Fruit fly (Drosophila melanogaster) whole organism, wandering third instar larva: ENCODE results near the gene Abp1.

Source experiments
- Abd-B ChIP-seq: fragments of >200 bp; optimal IDR thresholded peaks from 2 replicates; lab custom pipeline; 2017; ENCODE audit warnings: missing biosample characterization, missing genetic modification characterization
- CG32264 ChIP-seq: fragments of 200-800 bp; sonication (Bioruptor generic); optimal IDR thresholded peaks from 2 replicates; lab custom pipeline; 2016; ENCODE audit warnings: missing biosample characterization, missing genetic modification characterization
- CG9705 ChIP-seq: fragments of 200-800 bp; sonication (Bioruptor generic); optimal IDR thresholded peaks from 2 replicates; lab custom pipeline; 2018; ENCODE audit warnings: missing biosample characterization, mild to moderate bottlenecking, missing genetic modification characterization
- CrebA ChIP-seq: fragments of 200-800 bp; sonication (Bioruptor generic); optimal IDR thresholded peaks from 2 replicates; lab custom pipeline; 2016; ENCODE audit warnings: missing biosample characterization, mild to moderate bottlenecking, missing genetic modification characterization, borderline replicate concordance
- Dfd ChIP-seq: fragments of >200 bp; optimal IDR thresholded peaks from 2 replicates; lab custom pipeline; 2017; ENCODE audit warnings: missing biosample characterization, missing genetic modification characterization
- Dif ChIP-seq: fragments of 200-275, 200-300 bp; sonication (Bioruptor generic); optimal IDR thresholded peaks from 2 replicates; lab custom pipeline; 2018; ENCODE audit warnings: missing biosample characterization, missing genetic modification characterization; ENCODE audit not compliant: partially characterized antibody
- GATAd ChIP-seq: sonication (Bioruptor generic); optimal IDR thresholded peaks from 2 replicates; lab custom pipeline; 2016; ENCODE audit warnings: missing biosample characterization, missing genetic modification characterization
- HLH106 ChIP-seq: fragments of 200-800 bp; optimal IDR thresholded peaks from 3 replicates; lab custom pipeline; 2019; ENCODE audit warnings: missing biosample characterization, mild to moderate bottlenecking, missing genetic modification characterization, moderate library complexity
- Hnf4 ChIP-seq: fragments of 200-800 bp; sonication (Bioruptor generic); optimal IDR thresholded peaks from 2 replicates; lab custom pipeline; 2016; ENCODE audit warnings: missing biosample characterization, mild to moderate bottlenecking, missing genetic modification characterization
- Hr78 ChIP-seq: fragments of >200 bp; optimal IDR thresholded peaks from 2 replicates; lab custom pipeline; 2017; ENCODE audit warnings: missing biosample characterization, missing genetic modification characterization
- Hr83 ChIP-seq: fragments of 200-300 bp; sonication (Bioruptor generic); optimal IDR thresholded peaks from 2 replicates; lab custom pipeline; 2016; ENCODE audit warnings: missing biosample characterization, mild to moderate bottlenecking, missing genetic modification characterization, moderate library complexity; ENCODE audit not compliant: poor library complexity, severe bottlenecking
- Jra ChIP-seq: sonication (Bioruptor generic); optimal IDR thresholded peaks from 2 replicates; lab custom pipeline; 2016; ENCODE audit warnings: missing biosample characterization, missing genetic modification characterization
- Mio ChIP-seq: sonication (Bioruptor generic); optimal IDR thresholded peaks from 2 replicates; lab custom pipeline; 2016; ENCODE audit warnings: missing biosample characterization, missing genetic modification characterization
- Myc ChIP-seq: fragments of >200 bp; optimal IDR thresholded peaks from 2 replicates; lab custom pipeline; 2017
- N ChIP-seq: fragments of >200 bp; optimal IDR thresholded peaks from 2 replicates; lab custom pipeline; 2018; ENCODE audit warnings: missing biosample characterization, missing external identifiers, missing genetic modification characterization
- OdsH ChIP-seq: fragments of 200-800 bp; sonication (Bioruptor generic); optimal IDR thresholded peaks from 2 replicates; lab custom pipeline; 2016; ENCODE audit warnings: missing biosample characterization, mild to moderate bottlenecking, missing genetic modification characterization
- Rel ChIP-seq, 2 experiments: fragments of 200-800 bp; sonication (Bioruptor generic) in 1 of 2; optimal IDR thresholded peaks; 2 replicates in 1 of 2; 3 replicates in 1 of 2; lab custom pipeline; 2016 to 2019; ENCODE audit warnings: mild to moderate bottlenecking in 2 of 2, missing biosample characterization in 2 of 2, missing genetic modification characterization in 2 of 2, moderate library complexity in 1 of 2
- Sp1 ChIP-seq: fragments of 200-800 bp; sonication (Bioruptor generic); optimal IDR thresholded peaks from 3 replicates; lab custom pipeline; 2019; ENCODE audit warnings: missing biosample characterization, mild to moderate bottlenecking, missing genetic modification characterization, moderate library complexity
- Vsx2 ChIP-seq: fragments of 200-300, 225-300 bp; sonication (Bioruptor generic); optimal IDR thresholded peaks from 2 replicates; lab custom pipeline; 2018; ENCODE audit warnings: missing biosample characterization, missing genetic modification characterization; ENCODE audit not compliant: partially characterized antibody
- br ChIP-seq: fragments of 200-800 bp; sonication (Bioruptor generic); optimal IDR thresholded peaks from 2 replicates; lab custom pipeline; 2016; ENCODE audit warnings: missing biosample characterization, missing genetic modification characterization
- brk ChIP-seq: fragments of 200-800 bp; sonication (Bioruptor generic); optimal IDR thresholded peaks from 2 replicates; lab custom pipeline; 2016; ENCODE audit warnings: missing biosample characterization, mild to moderate bottlenecking, missing genetic modification characterization
- dl ChIP-seq, 2 experiments: fragments of 175-275, 200-275 bp in 1 of 2; fragments of 200-275 bp in 1 of 2; sonication (Bioruptor generic); optimal IDR thresholded peaks; lab custom pipeline; 2018; ENCODE audit warnings: mild to moderate bottlenecking in 2 of 2, missing biosample characterization in 2 of 2, missing genetic modification characterization in 2 of 2, moderate library complexity in 2 of 2; ENCODE audit not compliant: partially characterized antibody in 2 of 2, insufficient read depth in 1 of 2
- dmrt93B ChIP-seq: fragments of 200-800 bp; sonication (Bioruptor generic); optimal IDR thresholded peaks from 2 replicates; lab custom pipeline; 2018; ENCODE audit warnings: missing biosample characterization, mild to moderate bottlenecking, missing genetic modification characterization
- dsf ChIP-seq: sonication (Bioruptor generic); optimal IDR thresholded peaks from 2 replicates; lab custom pipeline; 2016; ENCODE audit warnings: missing biosample characterization, missing genetic modification characterization, borderline replicate concordance
- ey ChIP-seq: fragments of 200-800 bp; sonication (Bioruptor generic); optimal IDR thresholded peaks from 2 replicates; lab custom pipeline; 2016; ENCODE audit warnings: missing biosample characterization, missing genetic modification characterization
- foxo ChIP-seq, 2 experiments: fragments of 200-800 bp; sonication (Bioruptor generic); optimal IDR thresholded peaks; 2 replicates in 1 of 2; 3 replicates in 1 of 2; lab custom pipeline; 2016 to 2017; ENCODE audit warnings: missing biosample characterization in 2 of 2, missing genetic modification characterization in 2 of 2
- fru ChIP-seq: fragments of 200-800 bp; sonication (Bioruptor generic); optimal IDR thresholded peaks from 3 replicates; lab custom pipeline; 2016; ENCODE audit warnings: missing biosample characterization, mild to moderate bottlenecking, missing genetic modification characterization
- h ChIP-seq: fragments of 200-800 bp; sonication (Bioruptor generic); optimal IDR thresholded peaks from 3 replicates; lab custom pipeline; 2016; ENCODE audit warnings: missing biosample characterization, mild to moderate bottlenecking, missing genetic modification characterization
- jim ChIP-seq: fragments of 175-275, 200-325 bp; sonication (Bioruptor generic); optimal IDR thresholded peaks from 2 replicates; lab custom pipeline; 2016; ENCODE audit warnings: missing biosample characterization, mild to moderate bottlenecking, missing genetic modification characterization
- pan ChIP-seq: fragments of >200 bp; optimal IDR thresholded peaks from 2 replicates; lab custom pipeline; 2017
- psq ChIP-seq: fragments of 200-800 bp; sonication (Bioruptor generic); optimal IDR thresholded peaks from 3 replicates; lab custom pipeline; 2017; ENCODE audit warnings: missing biosample characterization, mild to moderate bottlenecking, missing genetic modification characterization, moderate library complexity
- rgr ChIP-seq: fragments of 200-800 bp; sonication (Bioruptor generic); optimal IDR thresholded peaks from 3 replicates; lab custom pipeline; 2016; ENCODE audit warnings: missing biosample characterization, mild to moderate bottlenecking, missing genetic modification characterization
- sage ChIP-seq: fragments of 200-800 bp; sonication (Bioruptor generic); optimal IDR thresholded peaks from 2 replicates; lab custom pipeline; 2016; ENCODE audit warnings: missing biosample characterization, mild to moderate bottlenecking, missing genetic modification characterization
- sv ChIP-seq: fragments of 200-800 bp; sonication (Bioruptor generic); optimal IDR thresholded peaks from 3 replicates; lab custom pipeline; 2016; ENCODE audit warnings: missing biosample characterization, missing genetic modification characterization
- usp ChIP-seq: fragments of >200 bp; optimal IDR thresholded peaks from 2 replicates; lab custom pipeline; 2017; ENCODE audit warnings: missing biosample characterization, missing genetic modification characterization
- woc ChIP-seq: sonication (Bioruptor generic); optimal IDR thresholded peaks from 2 replicates; lab custom pipeline; 2016; ENCODE audit warnings: missing biosample characterization, mild to moderate bottlenecking, missing genetic modification characterization

Gene Abp1

DNA sequence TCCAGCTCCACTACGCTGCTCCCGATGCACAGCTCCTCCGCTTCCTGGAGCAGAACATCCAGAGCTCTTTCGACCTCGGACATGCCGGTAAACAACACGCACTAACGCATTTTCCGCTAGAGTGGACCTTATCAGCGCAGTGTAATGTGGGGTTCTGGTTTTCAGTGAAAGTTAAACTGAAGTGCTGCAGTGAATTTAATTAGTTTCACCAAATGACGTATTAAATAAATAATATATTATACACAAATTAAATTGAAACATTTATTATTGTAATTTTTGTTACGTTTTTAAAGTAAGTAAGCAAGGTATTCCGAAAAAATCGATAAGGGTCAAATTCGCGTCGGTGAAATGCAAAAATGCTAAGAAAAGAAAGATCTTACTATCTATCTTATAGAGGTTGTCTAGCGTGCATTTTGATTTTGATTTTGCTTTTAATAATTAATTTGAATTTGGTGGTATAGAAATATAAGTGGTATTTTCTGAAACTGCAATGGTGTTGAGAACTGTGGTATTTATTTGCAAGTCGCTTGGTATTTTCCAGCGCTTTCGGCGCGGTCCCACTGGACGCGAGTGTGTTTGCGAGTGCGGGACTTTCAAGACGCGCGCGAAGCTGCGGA, 35.8 kb downstream of the Abp1 start, which contains the start of the genes JMJD7 and CG10738 (continued):
- TF ChIP-seq Sp1 (GFP tag; lab: Kevin White, UChicago) (peak; percentile 25), Jra (GFP tag; lab: Kevin White, UChicago) (no peak), Abd-B (no peak), Hr78 (GFP tag; lab: Kevin White, UChicago) (no peak), br (GFP tag; lab: Kevin White, UChicago) (peak; percentile 14), Mio (GFP tag; lab: Kevin White, UChicago) (no peak), pan (lab: Kevin White, UChicago) (no peak)

DNA sequence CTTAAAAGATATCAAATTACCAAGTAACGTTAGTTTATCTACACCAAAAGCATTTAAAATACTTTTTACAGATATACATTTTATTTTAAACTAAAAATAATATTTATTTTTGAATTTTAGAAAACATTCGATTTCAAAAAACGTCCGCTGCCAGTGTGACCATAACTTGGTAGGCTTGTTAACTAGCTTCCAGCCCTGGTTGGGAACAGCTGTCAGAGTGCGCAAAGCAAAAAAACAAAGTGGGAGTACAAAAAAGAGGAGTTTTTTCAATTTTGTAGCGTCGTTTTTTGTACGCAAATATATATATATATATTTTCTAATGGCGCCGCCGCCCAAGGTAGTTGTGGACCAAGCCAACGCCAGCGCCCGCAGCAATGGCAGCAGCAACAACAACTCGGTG, 43.7 kb downstream of the Abp1 start, which contains the start of gene cmb:
Gene cmb, plus strand, starts transcription at position 195 of the 400 bp plus-strand sequence.
- TF ChIP-seq usp (GFP tag; lab: Kevin White, UChicago) (no peak), Jra (GFP tag; lab: Kevin White, UChicago) (no peak), dl (GFP tag; optimal IDR thresholded peaks at IDR 0.05; lab: Kevin White, UChicago; ENCODE audit: insufficient read depth in 1 of 2, partially characterized antibody in 2 of 2) (no peak), GATAd (no peak), Hr78 (GFP tag; lab: Kevin White, UChicago) (no peak), Sp1 (GFP tag; lab: Kevin White, UChicago) (peak; percentile 68), dmrt93B (GFP tag; lab: Kevin White, UChicago) (no peak), CG9705 (GFP tag; lab: Kevin White, UChicago) (no peak), OdsH (GFP tag; lab: Kevin White, UChicago) (no peak), ey (GFP tag; lab: Kevin White, UChicago) (no peak), fru (GFP tag; lab: Kevin White, UChicago) (no peak), sage (GFP tag; lab: Kevin White, UChicago) (peak; percentile 34), psq (GFP tag; lab: Kevin White, UChicago) (no peak), CG32264 (GFP tag; lab: Kevin White, UChicago) (no peak), sv (GFP tag; lab: Kevin White, UChicago) (no peak), woc (GFP tag; lab: Kevin White, UChicago) (no peak), N (GFP tag; lab: Kevin White, UChicago) (no peak), brk (GFP tag; lab: Kevin White, UChicago) (no peak), Abd-B (no peak), Dif (GFP tag; lab: Kevin White, UChicago) (no peak), Hnf4 (GFP tag; lab: Kevin White, UChicago) (no peak), h (no peak), foxo (GFP tag; optimal IDR thresholded peaks at IDR 0.05; lab: Kevin White, UChicago) (no peak), Rel (GFP tag; optimal IDR thresholded peaks at IDR 0.05; lab: Kevin White, UChicago) (no peak), Rel (tag; optimal IDR thresholded peaks at IDR 0.05; lab: Kevin White, UChicago) (peak; percentile 33), dsf (no peak), Myc (lab: Kevin White, UChicago) (no peak), Vsx2 (GFP tag; lab: Kevin White, UChicago) (no peak), Dfd (no peak), rgr (GFP tag; lab: Kevin White, UChicago) (peak; percentile 2), jim (GFP tag; lab: Kevin White, UChicago) (peak; percentile 84), HLH106 (tag; lab: Kevin White, UChicago) (peak; percentile 34), CrebA (GFP tag; lab: Kevin White, UChicago) (no peak), Hr83 (GFP tag; lab: Kevin White, UChicago) (no peak)

DNA sequence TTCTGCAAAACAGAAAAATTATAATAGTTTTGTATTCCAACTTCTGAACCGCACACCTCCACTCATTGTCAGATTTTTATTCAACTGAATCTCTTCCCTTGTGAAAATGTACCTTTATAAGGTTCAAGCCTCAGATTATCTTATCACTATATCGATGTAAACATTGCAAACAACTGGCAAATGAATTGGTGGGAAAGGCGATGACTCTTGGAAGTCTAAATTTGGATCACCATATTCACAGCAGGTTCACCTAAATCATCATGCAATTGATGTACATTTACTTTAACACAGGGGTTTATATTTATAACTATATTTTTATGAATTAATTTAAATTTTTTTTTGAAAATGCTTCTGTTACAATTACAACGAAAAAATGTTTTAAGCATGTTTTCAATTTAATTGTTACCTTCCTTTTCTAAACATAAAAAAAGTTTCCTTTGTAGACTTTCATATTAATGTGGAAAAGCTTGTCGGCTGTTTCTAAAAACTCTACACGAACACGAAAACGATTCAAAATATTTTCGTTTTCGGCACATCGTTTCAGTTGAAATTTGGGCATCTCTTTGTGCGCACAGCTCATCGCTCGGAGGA, 45.6 kb downstream of the Abp1 start, which contains the start of the genes CG10140 and CG14109:
Gene CG10140, minus strand, starts transcription at position 101 of the 591 bp plus-strand sequence.
Gene CG14109, plus strand, starts transcription at position 541 of the 591 bp plus-strand sequence.
- TF ChIP-seq foxo (GFP tag; optimal IDR thresholded peaks at IDR 0.05; lab: Kevin White, UChicago) (no peak), usp (GFP tag; lab: Kevin White, UChicago) (no peak), HLH106 (tag; lab: Kevin White, UChicago) (no peak), br (GFP tag; lab: Kevin White, UChicago) (no peak), CG9705 (GFP tag; lab: Kevin White, UChicago) (no peak), ey (GFP tag; lab: Kevin White, UChicago) (no peak), psq (GFP tag; lab: Kevin White, UChicago) (no peak), h (no peak), Abd-B (no peak), OdsH (GFP tag; lab: Kevin White, UChicago) (no peak), Hnf4 (GFP tag; lab: Kevin White, UChicago) (no peak)
